Worm (Caenorhabditis elegans): Measurements from ENCODE around the gene Y53G8AM.8.

The Y53G8AM.8 gene

DNA sequence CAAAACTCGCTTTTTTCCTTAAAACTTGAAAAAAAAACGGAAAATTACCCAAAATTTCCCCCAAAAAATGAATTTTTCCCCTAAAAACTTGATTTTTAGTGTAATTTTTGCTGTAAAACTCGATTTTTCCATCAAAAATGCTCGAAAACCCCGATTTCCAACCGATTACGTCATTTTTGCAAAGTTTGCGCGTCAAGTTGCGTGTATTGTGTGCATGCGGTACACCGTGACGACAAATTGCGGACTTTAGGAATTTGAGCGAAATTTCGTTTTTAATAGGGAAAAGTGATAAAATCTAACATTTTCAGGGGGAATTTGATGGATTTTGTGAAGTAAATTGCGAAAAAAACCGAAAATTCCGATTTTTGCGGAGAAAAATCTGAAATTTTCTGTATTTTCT, 45.4 kb upstream of the Y53G8AM.8 start (continued):
- TF ChIP-seq hlh-4 (tag; optimal IDR thresholded peaks at IDR 0.05), result no peak
- TF ChIP-seq nhr-20 (tag; optimal IDR thresholded peaks at IDR 0.05), result no peak
- peak; percentile 35 for TF ChIP-seq lin-39 (tag; optimal IDR thresholded peaks at IDR 0.05)
- TF ChIP-seq alr-1 (tag; optimal IDR thresholded peaks at IDR 0.05; ENCODE audit: borderline replicate concordance), result no peak
- TF ChIP-seq mef-2 (tag; optimal IDR thresholded peaks at IDR 0.05), result no peak
- TF ChIP-seq nhr-28 (tag; optimal IDR thresholded peaks at IDR 0.05), result no peak
- no peak for TF ChIP-seq nhr-71 (tag; optimal IDR thresholded peaks at IDR 0.05)
- TF ChIP-seq C16A3.4 (tag; optimal IDR thresholded peaks at IDR 0.05), result peak; percentile 40
- TF ChIP-seq lsy-2 (tag; optimal IDR thresholded peaks at IDR 0.05), result peak; percentile 83 to 89
- TF ChIP-seq fkh-10 (GFP tag; optimal IDR thresholded peaks at IDR 0.05), result no peak
- 0 out of 2 replicates have a peak, but pooled peaks have one; percentile 39 for TF ChIP-seq mab-9 (GFP tag; IDR thresholded peaks at IDR 0.05)
- TF ChIP-seq vab-15 (tag; optimal IDR thresholded peaks at IDR 0.05), result no peak
- TF ChIP-seq unc-86 (tag; optimal IDR thresholded peaks at IDR 0.05), result peak; percentile 27
- no peak for TF ChIP-seq aha-1 (tag; optimal IDR thresholded peaks at IDR 0.05)
- peak; percentile 70 to 77 (median 77) for TF ChIP-seq dpl-1 (GFP tag; optimal IDR thresholded peaks at IDR 0.05)
- no peak for TF ChIP-seq pqm-1 (tag; optimal IDR thresholded peaks at IDR 0.05)
- no peak for TF ChIP-seq rnt-1 (tag; optimal IDR thresholded peaks at IDR 0.05)
- TF ChIP-seq mep-1 (tag; optimal IDR thresholded peaks at IDR 0.05), result peak; percentile 87
- TF ChIP-seq lir-3 (tag; optimal IDR thresholded peaks at IDR 0.05; ENCODE audit: poor library complexity), result no peak
- peak; percentile 50 for TF ChIP-seq tbx-2 (tag; optimal IDR thresholded peaks at IDR 0.05)
- TF ChIP-seq unc-30 (tag; optimal IDR thresholded peaks at IDR 0.05), result no peak
- no peak for TF ChIP-seq C34B4.2 (tag; optimal IDR thresholded peaks at IDR 0.05)
- TF ChIP-seq nhr-85 (tag), result peak; percentile 82
- TF ChIP-seq skn-1 (tag; optimal IDR thresholded peaks at IDR 0.05), result peak; percentile 60
- TF ChIP-seq mdl-1 (tag; optimal IDR thresholded peaks at IDR 0.05), result peak in 1 of 2 experiments; percentile 47
- peak; percentile 79 to 83 for TF ChIP-seq efl-1 (optimal IDR thresholded peaks at IDR 0.05)
- peak; percentile 79 to 96 for TF ChIP-seq efl-1 (GFP tag; optimal IDR thresholded peaks at IDR 0.05 in 1 of 2)
- no peak for TF ChIP-seq sox-4 (tag; optimal IDR thresholded peaks at IDR 0.05)
- no peak for TF ChIP-seq grh-1 (GFP tag; IDR thresholded peaks at IDR 0.05)
- peak; percentile 18 for TF ChIP-seq ama-1 (optimal IDR thresholded peaks at IDR 0.05)
- no peak for TF ChIP-seq nhr-12 (tag; optimal IDR thresholded peaks at IDR 0.05)
- no peak for TF ChIP-seq Y116A8C.19 (tag; optimal IDR thresholded peaks at IDR 0.05; ENCODE audit: borderline replicate concordance)
- TF ChIP-seq nhr-77 (tag; optimal IDR thresholded peaks at IDR 0.05), result peak; percentile 26
- no peak for TF ChIP-seq lin-14 (GFP tag; optimal IDR thresholded peaks at IDR 0.05)
- no peak for TF ChIP-seq ceh-88 (GFP tag; IDR thresholded peaks at IDR 0.05)
- no peak for TF ChIP-seq nhr-84 (tag; optimal IDR thresholded peaks at IDR 0.05)
- no peak for TF ChIP-seq nhr-76 (tag; optimal IDR thresholded peaks at IDR 0.05)
- peak; percentile 68 for TF ChIP-seq unc-130 (tag; optimal IDR thresholded peaks at IDR 0.05)

- no peak for TF ChIP-seq nhr-47 (tag; optimal IDR thresholded peaks at IDR 0.05)
- no peak for TF ChIP-seq mdl-1 (tag; optimal IDR thresholded peaks at IDR 0.05)
- TF ChIP-seq aly-2 (tag; optimal IDR thresholded peaks at IDR 0.05), result no peak
- peak; percentile 60 for TF ChIP-seq fkh-4 (tag; optimal IDR thresholded peaks at IDR 0.05; ENCODE audit: borderline replicate concordance)
- TF ChIP-seq sox-4 (tag; optimal IDR thresholded peaks at IDR 0.05), result no peak
- no peak for TF ChIP-seq nhr-71 (tag; optimal IDR thresholded peaks at IDR 0.05)
- TF ChIP-seq F16B12.6 (tag; optimal IDR thresholded peaks at IDR 0.05), result peak; percentile 38
- peak; percentile 55 for TF ChIP-seq fkh-8 (tag; optimal IDR thresholded peaks at IDR 0.05)
- peak; percentile 58 for TF ChIP-seq irx-1 (tag; optimal IDR thresholded peaks at IDR 0.05)
- no peak for TF ChIP-seq nhr-76 (tag; optimal IDR thresholded peaks at IDR 0.05)
- TF ChIP-seq alr-1 (tag; optimal IDR thresholded peaks at IDR 0.05; ENCODE audit: borderline replicate concordance), result no peak
- TF ChIP-seq tlp-1 (tag; optimal IDR thresholded peaks at IDR 0.05), result no peak
- no peak for TF ChIP-seq mep-1 (tag; optimal IDR thresholded peaks at IDR 0.05)
- TF ChIP-seq hlh-17 (GFP tag; optimal IDR thresholded peaks at IDR 0.05; ENCODE audit: borderline replicate concordance), result no peak
- TF ChIP-seq rnt-1 (tag; optimal IDR thresholded peaks at IDR 0.05), result no peak
- TF ChIP-seq ceh-90 (tag; optimal IDR thresholded peaks at IDR 0.05), result peak; percentile 81
- no peak for TF ChIP-seq unc-62 (GFP tag; optimal IDR thresholded peaks at IDR 0.05)
- no peak for TF ChIP-seq efl-3 (GFP tag; optimal IDR thresholded peaks at IDR 0.05)
- peak in 1 of 3 experiments; percentile 12 for TF ChIP-seq ceh-82 (tag; optimal IDR thresholded peaks at IDR 0.05)
- no peak for TF ChIP-seq elt-3 (tag; optimal IDR thresholded peaks at IDR 0.05)
- TF ChIP-seq ets-5 (GFP tag; IDR thresholded peaks at IDR 0.05), result no peak
- no peak for TF ChIP-seq lir-3 (tag; optimal IDR thresholded peaks at IDR 0.05; ENCODE audit: poor library complexity)
- peak; percentile 12 for TF ChIP-seq skn-1 (tag; optimal IDR thresholded peaks at IDR 0.05)
- no peak for TF ChIP-seq nhr-11 (tag; optimal IDR thresholded peaks at IDR 0.05)
Measured at ce11 chrIII:3322317-3323010, 44.0 kb upstream of the Y53G8AM.8 start, which contains the start of gene phf-15. Gene phf-15 (plus strand): TSS chrIII:3322853.

Data from whole organism, L1 larva.